Worm (Caenorhabditis elegans) whole organism, midembryonic: ENCODE results near the gene sucl-2.

ENCODE experiments used
- T22C8.4 ChIP-seq: fragments of 200-800 bp; sonication (Bioruptor generic); IDR thresholded peaks from 2 replicates; pipeline ENCODE4 v1.3.6; 2022; ENCODE audit warnings: missing genetic modification characterization, missing compliant biosample characterization
- klf-2 ChIP-seq: fragments of 200-800 bp; sonication (Bioruptor generic); conservative IDR thresholded peaks from 2 replicates; pipeline ENCODE4 v1.3.6; 2022; ENCODE audit warnings: missing genetic modification reagents, missing genetic modification characterization, missing compliant biosample characterization
- med-1 ChIP-seq: sonication (generic microtip); optimal IDR thresholded peaks from 2 replicates; lab custom pipeline; 2017; ENCODE audit warnings: missing genetic modification characterization, mild to moderate bottlenecking, missing compliant biosample characterization, antibody characterized with exemption, missing genetic modification reagents; ENCODE audit not compliant: insufficient read depth

DNA sequence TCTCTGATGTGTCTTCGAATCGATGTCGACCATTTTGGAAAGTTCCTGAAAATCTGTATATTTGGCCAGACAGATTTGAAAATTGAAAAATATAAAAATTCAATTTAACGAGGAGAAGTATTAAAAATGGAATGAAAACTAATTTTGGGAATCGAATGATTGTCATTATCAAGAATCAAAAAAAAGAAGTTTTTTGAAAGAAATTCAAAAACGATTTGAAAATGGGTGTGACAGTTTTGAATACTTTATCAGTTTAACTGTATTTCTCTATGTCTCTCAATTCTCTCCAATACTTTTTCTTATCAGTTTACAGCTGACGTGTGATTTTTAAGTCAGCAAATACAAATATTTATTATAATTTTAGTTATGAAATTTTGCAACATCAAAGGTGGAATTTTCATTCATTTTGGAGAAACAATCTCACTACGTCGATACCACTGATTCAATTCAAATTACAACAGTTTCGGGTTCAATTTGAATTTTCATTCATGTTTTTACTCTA, 42.3 kb upstream of the sucl-2 start, which contains the start of gene fbxa-59:
- no peak for TF ChIP-seq T22C8.4 (GFP tag; lab: Robert Waterston, UW)
- TF ChIP-seq med-1 (GFP tag; lab: Kevin White, UChicago) = no peak
- TF ChIP-seq klf-2 = no peak
